Worm (Caenorhabditis elegans) whole organism, L1 larva: Measurements from ENCODE around the gene T25B2.1.

Source experiments
- C34B4.2 ChIP-seq: sonication (generic microtip); optimal IDR thresholded peaks from 2 replicates; lab custom pipeline; 2017; ENCODE audit warnings: mild to moderate bottlenecking, missing genetic modification characterization, missing compliant biosample characterization
- Y116A8C.19 ChIP-seq: sonication (generic microtip); optimal IDR thresholded peaks from 2 replicates; lab custom pipeline; 2016; ENCODE audit warnings: missing compliant biosample characterization, missing genetic modification characterization, borderline replicate concordance
- aha-1 ChIP-seq: fragments of 150-350 bp; optimal IDR thresholded peaks from 2 replicates; lab custom pipeline; 2014; ENCODE audit warnings: missing biosample characterization, missing genetic modification characterization
- alr-1 ChIP-seq: fragments of 200-800 bp; sonication (Bioruptor generic); optimal IDR thresholded peaks from 2 replicates; lab custom pipeline; 2018; ENCODE audit warnings: borderline replicate concordance, mild to moderate bottlenecking, missing genetic modification characterization, missing compliant biosample characterization
- aly-2 ChIP-seq: fragments of 150-350 bp; optimal IDR thresholded peaks from 2 replicates; lab custom pipeline; 2014; ENCODE audit warnings: missing biosample characterization, missing genetic modification characterization
- ama-1 ChIP-seq: fragments of 150-350 bp; optimal IDR thresholded peaks from 2 replicates; lab custom pipeline; 2014
- ceh-63 ChIP-seq: fragments of 200-800 bp; sonication (Bioruptor generic); optimal IDR thresholded peaks from 2 replicates; lab custom pipeline; 2018; ENCODE audit warnings: mild to moderate bottlenecking, missing genetic modification characterization, missing compliant biosample characterization
- ceh-8 ChIP-seq: fragments of 200-800 bp; sonication (Bioruptor generic); optimal IDR thresholded peaks from 2 replicates; lab custom pipeline; 2018; ENCODE audit warnings: mild to moderate bottlenecking, missing genetic modification characterization, moderate library complexity, missing compliant biosample characterization
- ceh-82 ChIP-seq, 3 experiments: fragments of 150-350 bp in 1 of 3; sonication (generic microtip) in 2 of 3; optimal IDR thresholded peaks; 2 replicates each; lab custom pipeline; 2014 to 2017; ENCODE audit warnings: missing biosample characterization in 3 of 3, missing genetic modification characterization in 3 of 3
- ces-1 ChIP-seq: fragments of 150-350 bp; optimal IDR thresholded peaks from 2 replicates; lab custom pipeline; 2014; ENCODE audit warnings: missing biosample characterization, missing genetic modification reagents, missing genetic modification characterization
- dpl-1 ChIP-seq, 3 experiments: fragments of 150-350 bp in 2 of 3; sonication (generic microtip) in 1 of 3; optimal IDR thresholded peaks; 2 replicates each; lab custom pipeline; 2014 to 2017; ENCODE audit warnings: missing biosample characterization in 3 of 3, missing genetic modification characterization in 3 of 3, missing genetic modification reagents in 3 of 3
- egl-13 ChIP-seq: sonication (generic microtip); optimal IDR thresholded peaks from 2 replicates; lab custom pipeline; 2016; ENCODE audit warnings: missing genotype, missing genetic modification reagents, missing genetic modification characterization, missing compliant biosample characterization
- elt-3 ChIP-seq, 6 experiments: fragments of 150-350 bp in 1 of 6; sonication (generic microtip); optimal IDR thresholded peaks; 2 replicates each; lab custom pipeline; 2017 to 2018; ENCODE audit warnings: missing biosample characterization in 6 of 6, missing genetic modification characterization in 6 of 6, inconsistent platforms in 1 of 6
- ets-5 ChIP-seq: fragments of 200-800 bp; sonication (Bioruptor generic); IDR thresholded peaks from 2 replicates; pipeline ENCODE4 v1.3.6; 2022; ENCODE audit warnings: missing genetic modification characterization, missing compliant biosample characterization
- fkh-4 ChIP-seq: sonication (generic microtip); optimal IDR thresholded peaks from 2 replicates; lab custom pipeline; 2016; ENCODE audit warnings: missing compliant biosample characterization, missing genetic modification characterization, borderline replicate concordance
- fkh-8 ChIP-seq: sonication (generic microtip); optimal IDR thresholded peaks from 2 replicates; lab custom pipeline; 2016; ENCODE audit warnings: mild to moderate bottlenecking, missing genetic modification characterization, missing compliant biosample characterization
- hlh-4 ChIP-seq: sonication (generic microtip); optimal IDR thresholded peaks from 2 replicates; lab custom pipeline; 2016; ENCODE audit warnings: mild to moderate bottlenecking, missing genetic modification characterization, missing compliant biosample characterization
- irx-1 ChIP-seq: sonication (generic microtip); optimal IDR thresholded peaks from 2 replicates; lab custom pipeline; 2016; ENCODE audit warnings: missing genetic modification characterization, missing compliant biosample characterization
- isw-1 ChIP-seq: fragments of 200-800 bp; sonication (Bioruptor generic); IDR thresholded peaks from 2 replicates; pipeline ENCODE4 v1.3.6; 2022; ENCODE audit warnings: missing genetic modification characterization, missing compliant biosample characterization
- lin-13 ChIP-seq: fragments of 150-350 bp; optimal IDR thresholded peaks from 2 replicates; lab custom pipeline; 2014; ENCODE audit warnings: missing biosample characterization, missing genetic modification reagents, missing genetic modification characterization
- lin-35 ChIP-seq, 2 experiments: fragments of 150-350 bp; optimal IDR thresholded peaks; 2 replicates each; lab custom pipeline; 2014; ENCODE audit warnings: missing biosample characterization in 2 of 2, missing genetic modification characterization in 2 of 2, missing genetic modification reagents in 2 of 2
- lin-39 ChIP-seq: fragments of 150-350 bp; optimal IDR thresholded peaks from 2 replicates; lab custom pipeline; 2014; ENCODE audit warnings: missing biosample characterization, missing genetic modification reagents, missing genetic modification characterization
- lir-3 ChIP-seq: sonication (generic microtip); optimal IDR thresholded peaks from 2 replicates; lab custom pipeline; 2016; ENCODE audit warnings: mild to moderate bottlenecking, missing genetic modification characterization, moderate library complexity, missing compliant biosample characterization; ENCODE audit not compliant: poor library complexity
- lsy-2 ChIP-seq, 2 experiments: fragments of 150-350 bp; optimal IDR thresholded peaks; 2 replicates each; lab custom pipeline; 2014; ENCODE audit warnings: missing biosample characterization in 2 of 2, missing genetic modification characterization in 2 of 2
- mdl-1 ChIP-seq, 2 experiments: fragments of 150-350 bp; optimal IDR thresholded peaks; 2 replicates each; lab custom pipeline; 2014 to 2017; ENCODE audit warnings: missing biosample characterization in 2 of 2, missing genetic modification characterization in 2 of 2, inconsistent platforms in 1 of 2
- mef-2 ChIP-seq: fragments of 150-350 bp; optimal IDR thresholded peaks from 2 replicates; lab custom pipeline; 2014; ENCODE audit warnings: missing biosample characterization, missing genetic modification characterization
- nhr-11 ChIP-seq: fragments of 150-350 bp; optimal IDR thresholded peaks from 2 replicates; lab custom pipeline; 2014; ENCODE audit warnings: missing biosample characterization, missing genetic modification characterization
- nhr-12 ChIP-seq: sonication (generic microtip); optimal IDR thresholded peaks from 2 replicates; lab custom pipeline; 2017; ENCODE audit warnings: missing biosample characterization, missing genetic modification characterization
- nhr-19 ChIP-seq: fragments of 200-800 bp; sonication (Bioruptor generic); conservative IDR thresholded peaks from 2 replicates; pipeline ENCODE4 v1.3.6; 2022; ENCODE audit warnings: missing genetic modification characterization, missing compliant biosample characterization
- nhr-237 ChIP-seq: fragments of 150-350 bp; optimal IDR thresholded peaks from 2 replicates; lab custom pipeline; 2014; ENCODE audit warnings: missing biosample characterization, missing genetic modification characterization
- nhr-71 ChIP-seq: sonication (generic microtip); optimal IDR thresholded peaks from 2 replicates; lab custom pipeline; 2016; ENCODE audit warnings: mild to moderate bottlenecking, missing genetic modification characterization, moderate library complexity, missing compliant biosample characterization
- nhr-76 ChIP-seq: sonication (generic microtip); optimal IDR thresholded peaks from 2 replicates; lab custom pipeline; 2017; ENCODE audit warnings: missing biosample characterization, missing genetic modification characterization
- nhr-77 ChIP-seq: fragments of 150-350 bp; optimal IDR thresholded peaks from 2 replicates; lab custom pipeline; 2014; ENCODE audit warnings: missing biosample characterization, missing genetic modification characterization
- pag-3 ChIP-seq: sonication (generic microtip); optimal IDR thresholded peaks from 2 replicates; lab custom pipeline; 2017; ENCODE audit warnings: missing genetic modification characterization, mild to moderate bottlenecking, missing compliant biosample characterization, antibody characterized with exemption, borderline replicate concordance; ENCODE audit not compliant: insufficient read depth
- pax-3 ChIP-seq: fragments of 200-800 bp; sonication (Bioruptor generic); optimal IDR thresholded peaks from 2 replicates; lab custom pipeline; 2018; ENCODE audit warnings: mild to moderate bottlenecking, missing genetic modification characterization, moderate library complexity, missing compliant biosample characterization
- snpc-4 ChIP-seq: fragments of 150-350 bp; optimal IDR thresholded peaks from 2 replicates; lab custom pipeline; 2014; ENCODE audit warnings: missing biosample characterization, missing genetic modification characterization
- sptf-1 ChIP-seq: fragments of 150-350 bp; optimal IDR thresholded peaks from 2 replicates; lab custom pipeline; 2014; ENCODE audit warnings: missing biosample characterization, missing genetic modification characterization
- sup-37 ChIP-seq: fragments of 200-800 bp; sonication (Bioruptor generic); optimal IDR thresholded peaks from 2 replicates; lab custom pipeline; 2018; ENCODE audit warnings: mild to moderate bottlenecking, missing genetic modification characterization, missing compliant biosample characterization
- tbx-2 ChIP-seq: sonication (generic microtip); optimal IDR thresholded peaks from 2 replicates; lab custom pipeline; 2016; ENCODE audit warnings: missing genetic modification characterization, missing compliant biosample characterization
- unc-130 ChIP-seq: fragments of 150-350 bp; optimal IDR thresholded peaks from 2 replicates; lab custom pipeline; 2017; ENCODE audit warnings: missing biosample characterization, missing genetic modification characterization, inconsistent platforms
- unc-30 ChIP-seq: sonication (generic microtip); optimal IDR thresholded peaks from 2 replicates; lab custom pipeline; 2017; ENCODE audit warnings: missing biosample characterization, missing genetic modification characterization
- unc-86 ChIP-seq: sonication (generic microtip); optimal IDR thresholded peaks from 2 replicates; lab custom pipeline; 2016; ENCODE audit warnings: missing genetic modification characterization, missing compliant biosample characterization
- unc-98 ChIP-seq: fragments of 200-800 bp; sonication (Bioruptor generic); IDR thresholded peaks from 2 replicates; pipeline ENCODE4 v1.3.6; 2022; ENCODE audit warnings: missing genetic modification characterization, missing compliant biosample characterization
- xbp-1 ChIP-seq: sonication (generic microtip); optimal IDR thresholded peaks from 2 replicates; lab custom pipeline; 2016; ENCODE audit warnings: missing genetic modification characterization, missing compliant biosample characterization
- zag-1 ChIP-seq: fragments of 150-350 bp; optimal IDR thresholded peaks from 2 replicates; lab custom pipeline; 2014; ENCODE audit warnings: missing biosample characterization, missing genetic modification characterization
- zip-4 ChIP-seq: fragments of 200-800 bp; sonication (Bioruptor generic); optimal IDR thresholded peaks from 2 replicates; lab custom pipeline; 2018; ENCODE audit warnings: mild to moderate bottlenecking, missing genetic modification characterization, moderate library complexity, missing compliant biosample characterization
- ztf-11 ChIP-seq, 2 experiments: sonication (generic microtip); optimal IDR thresholded peaks; 2 replicates each; lab custom pipeline; 2016 to 2017; ENCODE audit warnings: missing genetic modification characterization in 2 of 2, missing biosample characterization in 1 of 2, missing compliant biosample characterization in 1 of 2

Gene T25B2.1

ce11 chrX:6205325-6205724 lies 31.6 kb downstream of the T25B2.1 start:
- TF ChIP-seq nhr-12 (no peak), ceh-82 (tag; optimal IDR thresholded peaks at IDR 0.05; lab: Kevin White, UChicago) (no peak), lin-13 (no peak), lin-39 (tag; lab: Kevin White, UChicago) (no peak), xbp-1 (tag; lab: Kevin White, UChicago) (no peak), C34B4.2 (no peak), isw-1 (no peak)

- no peak for TF ChIP-seq sptf-1 (tag; lab: Kevin White, UChicago)
- TF ChIP-seq fkh-8 (tag; lab: Kevin White, UChicago): no peak
- no peak for TF ChIP-seq unc-98 (GFP tag; lab: Robert Waterston, UW)
- TF ChIP-seq egl-13 (tag; lab: Kevin White, UChicago): no peak
- TF ChIP-seq ceh-8 (GFP tag; lab: Kevin White, UChicago): no peak
- TF ChIP-seq isw-1: no peak
- no peak for TF ChIP-seq irx-1
- no peak for TF ChIP-seq ztf-11 (tag; optimal IDR thresholded peaks at IDR 0.05; lab: Kevin White, UChicago)
- TF ChIP-seq nhr-237 (tag; lab: Kevin White, UChicago): no peak
- no peak for TF ChIP-seq pag-3 (tag; lab: Kevin White, UChicago)
These were observed 32.5 kb downstream of the T25B2.1 start, which contains the start of gene mtp-18 for ce11 chrX:6206305-6206704. TSS of gene mtp-18 (minus strand) at chrX:6206405.

ce11 chrX:6207687-6208088 lies 33.9 kb downstream of the T25B2.1 start, which contains the start of gene T13C5.6:
TSS of gene T13C5.6 (minus strand) at chrX:6207687.
- peak in 2 of 3 experiments; percentile 44 to 45 for TF ChIP-seq dpl-1 (GFP tag; optimal IDR thresholded peaks at IDR 0.05; lab: Kevin White, UChicago)
- TF ChIP-seq tbx-2: peak; percentile 91
- peak; percentile 96 for TF ChIP-seq lir-3 (tag; lab: Kevin White, UChicago)
- peak; percentile 69 to 85 for TF ChIP-seq lin-35 (GFP tag; optimal IDR thresholded peaks at IDR 0.05; lab: Kevin White, UChicago)
- TF ChIP-seq Y116A8C.19 (tag; lab: Kevin White, UChicago): peak; percentile 4
- TF ChIP-seq ets-5 (GFP tag; lab: Robert Waterston, UW): no peak
- TF ChIP-seq nhr-19 (GFP tag; lab: Robert Waterston, UW): peak; percentile 88
- peak; percentile 83 for TF ChIP-seq pax-3 (tag; lab: Kevin White, UChicago)
- TF ChIP-seq zip-4: peak; percentile 63
- peak; percentile 67 for TF ChIP-seq nhr-76
- TF ChIP-seq nhr-11: no peak
- TF ChIP-seq unc-86: peak; percentile 83
- TF ChIP-seq nhr-71 (tag; lab: Kevin White, UChicago): peak; percentile 92
- TF ChIP-seq irx-1: peak; percentile 88
- TF ChIP-seq fkh-8 (tag; lab: Kevin White, UChicago): peak; percentile 88
- TF ChIP-seq unc-30 (tag; lab: Kevin White, UChicago): no peak
- TF ChIP-seq unc-98 (GFP tag; lab: Robert Waterston, UW): 0 out of 2 replicates have a peak, but pooled peaks have one; percentile 20
- peak; percentile 0 for TF ChIP-seq zag-1
- no peak for TF ChIP-seq ces-1 (GFP tag; lab: Kevin White, UChicago)
- TF ChIP-seq mef-2 (tag; lab: Kevin White, UChicago): peak; percentile 22
- peak; percentile 42 for TF ChIP-seq aly-2 (tag; lab: Kevin White, UChicago)
- no peak for TF ChIP-seq nhr-12
- peak in 1 of 2 experiments; percentile 87 for TF ChIP-seq mdl-1 (tag; optimal IDR thresholded peaks at IDR 0.05; lab: Kevin White, UChicago)
- no peak for TF ChIP-seq alr-1 (tag; lab: Kevin White, UChicago)
- no peak for TF ChIP-seq hlh-4 (tag; lab: Kevin White, UChicago)
- peak; percentile 72 for TF ChIP-seq lin-39 (tag; lab: Kevin White, UChicago)
- TF ChIP-seq aha-1 (tag; lab: Kevin White, UChicago): peak; percentile 4
- peak; percentile 77 for TF ChIP-seq fkh-4 (tag; lab: Kevin White, UChicago)
- peak; percentile 71 for TF ChIP-seq unc-130 (tag; lab: Kevin White, UChicago)
- peak; percentile 92 for TF ChIP-seq egl-13 (tag; lab: Kevin White, UChicago)
- TF ChIP-seq lsy-2 (tag; optimal IDR thresholded peaks at IDR 0.05; lab: Kevin White, UChicago): peak; percentile 79 to 88
- peak in 3 of 6 experiments; percentile 10 to 61 (median 60) for TF ChIP-seq elt-3 (tag; optimal IDR thresholded peaks at IDR 0.05; lab: Kevin White, UChicago)
- TF ChIP-seq snpc-4 (tag; lab: Kevin White, UChicago): peak; percentile 57
- no peak for TF ChIP-seq ama-1 (lab: Kevin White, UChicago)
- TF ChIP-seq lin-13: peak; percentile 70
- TF ChIP-seq nhr-77: peak; percentile 84
- no peak for TF ChIP-seq sptf-1 (tag; lab: Kevin White, UChicago)
- no peak for TF ChIP-seq ceh-63 (GFP tag; lab: Kevin White, UChicago)
- TF ChIP-seq ztf-11 (tag; optimal IDR thresholded peaks at IDR 0.05; lab: Kevin White, UChicago): peak in 1 of 2 experiments; percentile 86
- peak; percentile 60 for TF ChIP-seq sup-37 (GFP tag; lab: Kevin White, UChicago)
